Fruit fly (Drosophila melanogaster): ENCODE measurements around the gene AstA.

DNA sequence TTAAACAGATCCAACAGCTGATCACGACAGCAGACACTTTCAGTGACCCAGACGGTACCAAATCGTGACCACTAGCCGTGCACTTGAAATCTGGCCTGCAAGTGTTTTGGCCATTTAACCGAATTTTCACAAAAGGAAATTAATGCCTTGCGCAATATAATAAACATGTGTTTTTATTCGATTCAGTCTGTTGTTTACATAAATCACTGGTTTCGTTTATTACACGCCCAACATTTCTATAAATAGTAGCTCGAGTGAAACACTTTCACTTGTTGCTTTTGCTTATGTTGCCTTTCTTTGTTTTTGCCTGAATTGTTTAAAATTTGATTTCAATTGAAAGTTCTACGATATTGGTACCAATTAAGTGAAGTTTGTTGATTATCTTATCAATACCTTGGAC lies 47.5 kb upstream of the AstA start:
- no peak for TF ChIP-seq lz (GFP tag; optimal IDR thresholded peaks at IDR 0.05)
- no peak for TF ChIP-seq CG6792 (GFP tag; optimal IDR thresholded peaks at IDR 0.05)
- TF ChIP-seq CG11294 (GFP tag; IDR thresholded peaks at IDR 0.05), result no peak
